Fruit fly (Drosophila melanogaster) S2 (cell line): Measurements from ENCODE around the gene rictor.

Source experiments
- CG8478 ChIP-seq: fragments of >200 bp; optimal IDR thresholded peaks from 2 replicates; lab custom pipeline; 2018
- CTCF ChIP-seq, 2 experiments: fragments of >200 bp; optimal IDR thresholded peaks; 2 replicates each; lab custom pipeline; 2018

DNA sequence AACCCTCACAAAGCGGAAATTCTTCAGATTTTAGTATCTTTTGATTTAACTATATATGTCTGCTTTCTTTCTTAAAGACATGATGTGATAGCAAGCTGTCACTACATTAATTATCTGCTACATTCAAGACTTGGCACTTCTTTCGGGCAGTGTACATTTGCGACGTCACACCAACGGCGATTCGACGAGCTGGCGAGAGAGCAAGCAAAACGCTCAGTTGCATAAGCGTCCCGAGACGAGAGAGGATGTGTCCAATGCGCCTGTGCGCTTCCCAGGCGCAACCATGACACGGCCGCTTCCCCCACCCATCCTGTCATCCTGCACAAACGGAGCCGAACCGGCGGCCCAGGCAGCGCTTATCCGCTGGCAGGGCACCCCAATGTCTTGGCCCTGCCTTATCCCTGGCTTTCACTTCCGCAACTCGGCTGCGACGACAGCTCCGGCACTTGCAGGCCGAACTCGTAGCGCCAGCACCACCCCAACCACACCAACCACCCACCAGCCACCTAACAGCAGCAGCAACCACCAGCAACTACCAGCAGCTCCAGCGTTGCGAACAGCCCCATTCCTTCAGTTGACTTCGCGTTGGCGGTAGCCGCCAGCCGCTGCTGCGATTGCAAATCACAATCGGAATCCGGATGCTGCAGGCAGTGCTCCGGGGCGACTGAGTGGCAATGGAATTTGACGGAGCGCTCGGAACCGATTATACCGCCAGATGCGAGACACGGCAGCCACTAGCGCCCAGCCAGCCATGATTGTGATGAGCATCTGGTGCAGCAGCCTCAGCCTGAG lies 12.4 kb downstream of the rictor start, which contains the start of gene Hs3st-B:
- no peak for TF ChIP-seq CG8478 (lab: Kevin White, UChicago)
- no peak for TF ChIP-seq CTCF (optimal IDR thresholded peaks at IDR 0.05; lab: Kevin White, UChicago)
